Worm (Caenorhabditis elegans) whole organism, young adult: ENCODE data around the gene F37C12.10.

Experiments used
- B0035.1 ChIP-seq: sonication (generic microtip); optimal IDR thresholded peaks from 2 replicates; lab custom pipeline; 2016; ENCODE audit warnings: missing genetic modification characterization, mild to moderate bottlenecking, missing compliant biosample characterization, missing genotype, missing genetic modification reagents
- B0261.1 ChIP-seq: sonication (generic microtip); optimal IDR thresholded peaks from 2 replicates; lab custom pipeline; 2016; ENCODE audit warnings: mild to moderate bottlenecking, missing genetic modification characterization, moderate library complexity, missing compliant biosample characterization
- C17E4.6 ChIP-seq: fragments of 200-800 bp; sonication (Bioruptor generic); IDR thresholded peaks from 2 replicates; pipeline ENCODE4 v1.3.6; 2022; ENCODE audit warnings: missing genetic modification reagents, missing genetic modification characterization, missing compliant biosample characterization
- D2030.7 ChIP-seq: fragments of 200-800 bp; sonication (Bioruptor generic); IDR thresholded peaks from 2 replicates; pipeline ENCODE4 v1.3.6; 2022; ENCODE audit warnings: missing genetic modification reagents, missing genetic modification characterization, missing compliant biosample characterization
- F10E7.11 ChIP-seq: sonication (generic microtip); optimal IDR thresholded peaks from 2 replicates; lab custom pipeline; 2017; ENCODE audit warnings: mild to moderate bottlenecking, missing genetic modification characterization, moderate library complexity, missing compliant biosample characterization
- F33H1.4 ChIP-seq: fragments of 200-800 bp; sonication (Bioruptor generic); IDR thresholded peaks from 2 replicates; pipeline ENCODE4 v1.3.6; 2022; ENCODE audit warnings: missing genetic modification reagents, missing genetic modification characterization, missing compliant biosample characterization
- F37B4.10 ChIP-seq: fragments of 200-800 bp; sonication (Bioruptor generic); IDR thresholded peaks from 2 replicates; pipeline ENCODE4 v1.3.6; 2022; ENCODE audit warnings: missing genetic modification characterization, missing compliant biosample characterization
- F55B11.4 ChIP-seq: sonication (generic microtip); optimal IDR thresholded peaks from 2 replicates; lab custom pipeline; 2016; ENCODE audit warnings: missing compliant biosample characterization, missing genetic modification characterization, borderline replicate concordance; ENCODE audit not compliant: insufficient read depth
- T26A5.8 ChIP-seq: sonication (generic microtip); optimal IDR thresholded peaks from 2 replicates; lab custom pipeline; 2016; ENCODE audit warnings: missing genetic modification characterization, missing compliant biosample characterization
- Y56A3A.18 ChIP-seq: fragments of 200-800 bp; sonication (Bioruptor generic); IDR thresholded peaks from 2 replicates; pipeline ENCODE4 v1.3.6; 2022; ENCODE audit warnings: missing genetic modification reagents, missing genetic modification characterization, missing compliant biosample characterization
- Y79H2A.3 ChIP-seq: fragments of 200-800 bp; sonication (Bioruptor generic); conservative IDR thresholded peaks from 2 replicates; pipeline ENCODE4 v1.3.6; 2022; ENCODE audit warnings: missing genetic modification reagents, missing genetic modification characterization, missing compliant biosample characterization
- Y95B8A.8 ChIP-seq: fragments of 200-800 bp; sonication (Bioruptor generic); IDR thresholded peaks from 2 replicates; pipeline ENCODE4 v1.3.6; 2022; ENCODE audit warnings: missing genetic modification reagents, missing genetic modification characterization, missing compliant biosample characterization
- ZK185.1 ChIP-seq: sonication (generic microtip); optimal IDR thresholded peaks from 2 replicates; lab custom pipeline; 2016; ENCODE audit warnings: mild to moderate bottlenecking, missing genetic modification characterization, missing compliant biosample characterization; ENCODE audit not compliant: poor library complexity, severe bottlenecking
- akir-1 ChIP-seq: fragments of 200-800 bp; sonication (Bioruptor generic); optimal IDR thresholded peaks from 2 replicates; lab custom pipeline; 2018; ENCODE audit warnings: mild to moderate bottlenecking, missing genetic modification characterization, moderate library complexity, missing compliant biosample characterization
- athp-1 ChIP-seq: sonication (generic microtip); optimal IDR thresholded peaks from 2 replicates; lab custom pipeline; 2017; ENCODE audit warnings: mild to moderate bottlenecking, missing genetic modification characterization, missing compliant biosample characterization
- attf-6 ChIP-seq: fragments of 200-800 bp; sonication (Bioruptor generic); IDR thresholded peaks from 2 replicates; pipeline ENCODE4 v1.3.6; 2022; ENCODE audit warnings: missing genetic modification reagents, missing genetic modification characterization, missing compliant biosample characterization
- bed-1 ChIP-seq: fragments of 200-800 bp; sonication (Bioruptor generic); IDR thresholded peaks from 2 replicates; pipeline ENCODE4 v1.3.6; 2022; ENCODE audit warnings: missing genetic modification reagents, missing genetic modification characterization, missing compliant biosample characterization
- cebp-1 ChIP-seq, 2 experiments: fragments of 200-800 bp in 1 of 2; sonication (Bioruptor generic) in 1 of 2; sonication (generic microtip) in 1 of 2; IDR thresholded peaks in 1 of 2; optimal IDR thresholded peaks in 1 of 2; 2 replicates each; pipeline versions ENCODE4 v1.3.6 to Lab custom; 2017 to 2022; ENCODE audit warnings: missing compliant biosample characterization in 2 of 2, missing genetic modification characterization in 2 of 2, mild to moderate bottlenecking in 1 of 2, missing genetic modification reagents in 1 of 2, moderate library complexity in 1 of 2
- cebp-2 ChIP-seq: fragments of 200-800 bp; sonication (Bioruptor generic); IDR thresholded peaks from 2 replicates; pipeline ENCODE4 v1.3.6; 2022; ENCODE audit warnings: missing genetic modification characterization, missing compliant biosample characterization
- ceh-40 ChIP-seq: fragments of 200-800 bp; sonication (Bioruptor generic); IDR thresholded peaks from 2 replicates; pipeline ENCODE4 v1.3.6; 2022; ENCODE audit warnings: missing genetic modification characterization, missing compliant biosample characterization
- ceh-58 ChIP-seq: fragments of 200-800 bp; sonication (Bioruptor generic); IDR thresholded peaks from 2 replicates; pipeline ENCODE4 v1.3.6; 2022; ENCODE audit warnings: missing genetic modification characterization, missing compliant biosample characterization
- chd-7 ChIP-seq: sonication (generic microtip); optimal IDR thresholded peaks from 2 replicates; lab custom pipeline; 2016; ENCODE audit warnings: mild to moderate bottlenecking, missing genetic modification characterization, moderate library complexity, missing compliant biosample characterization
- dox-1 ChIP-seq: fragments of 200-800 bp; sonication (Bioruptor generic); IDR thresholded peaks from 2 replicates; pipeline ENCODE4 v1.3.6; 2022; ENCODE audit warnings: missing genetic modification reagents, missing genetic modification characterization, missing compliant biosample characterization
- efl-1 ChIP-seq: fragments of 150-350 bp; optimal IDR thresholded peaks from 2 replicates; lab custom pipeline; 2014; ENCODE audit warnings: missing biosample characterization, missing genetic modification reagents, missing genetic modification characterization
- ekl-4 ChIP-seq: fragments of 200-800 bp; sonication (Bioruptor generic); IDR thresholded peaks from 2 replicates; pipeline ENCODE4 v1.3.6; 2022; ENCODE audit warnings: missing genetic modification reagents, missing genetic modification characterization, missing compliant biosample characterization
- gei-17 ChIP-seq: fragments of 200-800 bp; sonication (Bioruptor generic); optimal IDR thresholded peaks from 2 replicates; lab custom pipeline; 2018; ENCODE audit warnings: mild to moderate bottlenecking, missing genetic modification characterization, missing compliant biosample characterization
- hmg-20 ChIP-seq: fragments of 200-800 bp; sonication (Bioruptor generic); IDR thresholded peaks from 2 replicates; pipeline ENCODE4 v1.3.6; 2022; ENCODE audit warnings: missing genetic modification reagents, missing genetic modification characterization, missing compliant biosample characterization
- lin-35 ChIP-seq, 3 experiments: fragments of 150-350 bp in 2 of 3; sonication (generic microtip) in 1 of 3; optimal IDR thresholded peaks; 2 replicates each; lab custom pipeline; 2014 to 2018; ENCODE audit warnings: missing biosample characterization in 3 of 3, missing genetic modification characterization in 3 of 3, missing genetic modification reagents in 3 of 3
- lin-54 ChIP-seq: fragments of 200-800 bp; sonication (Bioruptor generic); optimal IDR thresholded peaks from 2 replicates; lab custom pipeline; 2018; ENCODE audit warnings: mild to moderate bottlenecking, missing genetic modification characterization, missing compliant biosample characterization
- lir-1 ChIP-seq: fragments of 200-800 bp; sonication (Bioruptor generic); conservative IDR thresholded peaks from 2 replicates; pipeline ENCODE4 v1.3.6; 2022; ENCODE audit warnings: missing genetic modification reagents, missing genetic modification characterization, missing compliant biosample characterization
- lsl-1 ChIP-seq: fragments of 200-800 bp; sonication (Bioruptor generic); optimal IDR thresholded peaks from 2 replicates; lab custom pipeline; 2018; ENCODE audit warnings: mild to moderate bottlenecking, missing genetic modification characterization, moderate library complexity, missing compliant biosample characterization
- madf-10 ChIP-seq: sonication (generic microtip); optimal IDR thresholded peaks from 2 replicates; lab custom pipeline; 2016; ENCODE audit warnings: mild to moderate bottlenecking, missing genetic modification characterization, missing compliant biosample characterization
- madf-3 ChIP-seq: fragments of 200-800 bp; sonication (Bioruptor generic); IDR thresholded peaks from 2 replicates; pipeline ENCODE4 v1.3.6; 2022; ENCODE audit warnings: missing genetic modification reagents, missing genetic modification characterization, missing compliant biosample characterization
- mcd-1 ChIP-seq: fragments of 200-800 bp; sonication (Bioruptor generic); IDR thresholded peaks from 2 replicates; pipeline ENCODE4 v1.3.6; 2022; ENCODE audit warnings: missing genetic modification reagents, missing genetic modification characterization, missing compliant biosample characterization
- mxl-1 ChIP-seq: sonication (generic microtip); optimal IDR thresholded peaks from 2 replicates; lab custom pipeline; 2016; ENCODE audit warnings: missing genetic modification characterization, missing compliant biosample characterization
- nfyb-1 ChIP-seq: fragments of 200-800 bp; sonication (Bioruptor generic); IDR thresholded peaks from 2 replicates; pipeline ENCODE4 v1.3.6; 2022; ENCODE audit warnings: missing genetic modification reagents, missing genetic modification characterization, missing compliant biosample characterization
- nhr-179 ChIP-seq: sonication (generic microtip); optimal IDR thresholded peaks from 2 replicates; lab custom pipeline; 2016; ENCODE audit warnings: mild to moderate bottlenecking, missing genetic modification characterization, missing compliant biosample characterization
- rcor-1 ChIP-seq: fragments of 200-800 bp; sonication (Bioruptor generic); IDR thresholded peaks from 2 replicates; pipeline ENCODE4 v1.3.6; 2022; ENCODE audit warnings: missing genetic modification reagents, missing genetic modification characterization, missing compliant biosample characterization
- rec-8 ChIP-seq, 2 experiments: sonication (generic microtip); optimal IDR thresholded peaks; 2 replicates each; lab custom pipeline; 2016; ENCODE audit warnings: mild to moderate bottlenecking in 2 of 2, missing genetic modification characterization in 2 of 2, missing genetic modification reagents in 2 of 2, missing genotype in 2 of 2, missing biosample characterization in 1 of 2, missing compliant biosample characterization in 1 of 2, moderate library complexity in 1 of 2
- snpc-3.4 ChIP-seq: sonication (generic microtip); optimal IDR thresholded peaks from 2 replicates; lab custom pipeline; 2017; ENCODE audit warnings: missing genetic modification characterization, mild to moderate bottlenecking, missing compliant biosample characterization, antibody characterized with exemption, moderate library complexity, missing genotype, missing genetic modification reagents
- tbp1 ChIP-seq: fragments of 200-800 bp; sonication (Bioruptor generic); optimal IDR thresholded peaks from 2 replicates; lab custom pipeline; 2018; ENCODE audit warnings: mild to moderate bottlenecking, missing genetic modification characterization, missing compliant biosample characterization
- tlf-1 ChIP-seq: fragments of 200-800 bp; sonication (Bioruptor generic); optimal IDR thresholded peaks from 2 replicates; lab custom pipeline; 2018; ENCODE audit warnings: mild to moderate bottlenecking, missing genetic modification characterization, missing compliant biosample characterization
- ztf-22 ChIP-seq: fragments of 200-800 bp; sonication (Bioruptor generic); optimal IDR thresholded peaks from 2 replicates; lab custom pipeline; 2018; ENCODE audit warnings: mild to moderate bottlenecking, missing genetic modification characterization, moderate library complexity, missing compliant biosample characterization

Gene F37C12.10

ce11 chrIII:7159246-7159645, 28.9 kb downstream of the F37C12.10 start:
- TF ChIP-seq ekl-4 (no peak), lir-1 (GFP tag; lab: Robert Waterston, UW) (no peak), F55B11.4 (tag; lab: Kevin White, UChicago) (no peak), gei-17 (GFP tag; lab: Kevin White, UChicago) (no peak), D2030.7 (no peak), B0035.1 (tag; lab: Kevin White, UChicago) (no peak), ztf-22 (GFP tag; lab: Kevin White, UChicago) (no peak)
- TF ChIP-seq, all 124 proteins: peak for 0

- TF ChIP-seq madf-3 (GFP tag; lab: Robert Waterston, UW): peak; percentile 73; the same call in 1 of the 2 replicates
- TF ChIP-seq Y56A3A.18 (GFP tag; lab: Robert Waterston, UW): no peak
These were observed 29.5 kb downstream of the F37C12.10 start, which contains the start of gene nuo-4 for ce11 chrIII:7158709-7159108. Gene nuo-4 (minus strand): TSS chrIII:7158809.

ce11 chrIII:7155631-7156030, 32.6 kb downstream of the F37C12.10 start:
- no peak for TF ChIP-seq mxl-1 (tag; lab: Kevin White, UChicago)
- no peak for TF ChIP-seq efl-1 (GFP tag; lab: Kevin White, UChicago)
- no peak for TF ChIP-seq rec-8 (tag; optimal IDR thresholded peaks at IDR 0.05; lab: Kevin White, UChicago)
- TF ChIP-seq cebp-1 (GFP tag; IDR thresholded peaks at IDR 0.05; lab: Robert Waterston, UW): no peak
- peak; percentile 88 for TF ChIP-seq cebp-1 (tag; optimal IDR thresholded peaks at IDR 0.05; lab: Kevin White, UChicago)
- TF ChIP-seq rcor-1 (GFP tag; lab: Robert Waterston, UW): peak; percentile 30; the same call in 1 of the 2 replicates
- peak; percentile 71 for TF ChIP-seq madf-10 (tag; lab: Kevin White, UChicago)
- peak; percentile 60 for TF ChIP-seq lin-54 (GFP tag; lab: Kevin White, UChicago)
- TF ChIP-seq athp-1 (tag; lab: Kevin White, UChicago): peak; percentile 18
- no peak for TF ChIP-seq F10E7.11 (tag; lab: Kevin White, UChicago)
- TF ChIP-seq Y95B8A.8 (GFP tag; lab: Robert Waterston, UW): peak; percentile 66; the same call in 1 of the 2 replicates
- peak; percentile 3 for TF ChIP-seq lsl-1 (GFP tag; lab: Kevin White, UChicago)
- no peak for TF ChIP-seq akir-1 (GFP tag; lab: Kevin White, UChicago)
- peak; percentile 54 for TF ChIP-seq ZK185.1 (tag; lab: Kevin White, UChicago)
- peak in 1 of 3 experiments; percentile 75 for TF ChIP-seq lin-35 (GFP tag; optimal IDR thresholded peaks at IDR 0.05; lab: Kevin White, UChicago)
- TF ChIP-seq nfyb-1 (GFP tag; lab: Robert Waterston, UW): peak; percentile 90
- 0 out of 2 replicates have a peak, but pooled peaks have one; percentile 50 for TF ChIP-seq Y56A3A.18 (GFP tag; lab: Robert Waterston, UW)
- no peak for TF ChIP-seq snpc-3.4 (tag; lab: Kevin White, UChicago)
- no peak for TF ChIP-seq F37B4.10 (GFP tag; lab: Robert Waterston, UW)
- no peak for TF ChIP-seq B0261.1 (tag; lab: Kevin White, UChicago)
- no peak for TF ChIP-seq nhr-179
- TF ChIP-seq T26A5.8 (tag; lab: Kevin White, UChicago): no peak
- TF ChIP-seq dox-1 (GFP tag; lab: Robert Waterston, UW): peak; percentile 73
- TF ChIP-seq mcd-1: peak; percentile 71
- TF ChIP-seq chd-7 (tag; lab: Kevin White, UChicago): peak; percentile 87
- TF ChIP-seq C17E4.6 (GFP tag; lab: Robert Waterston, UW): 0 out of 2 replicates have a peak, but pooled peaks have one; percentile 19
- no peak for TF ChIP-seq ceh-58
- peak; percentile 51 for TF ChIP-seq tbp1 (GFP tag; lab: Kevin White, UChicago)
- no peak for TF ChIP-seq F55B11.4 (tag; lab: Kevin White, UChicago)
- no peak for TF ChIP-seq hmg-20 (GFP tag; lab: Robert Waterston, UW)
- no peak for TF ChIP-seq bed-1 (GFP tag; lab: Robert Waterston, UW)
- 0 out of 2 replicates have a peak, but pooled peaks have one; percentile 44 for TF ChIP-seq Y79H2A.3 (GFP tag; lab: Robert Waterston, UW)
- TF ChIP-seq tlf-1 (GFP tag; lab: Kevin White, UChicago): peak; percentile 60
- peak; percentile 25; the same call in 1 of the 2 replicates for TF ChIP-seq F33H1.4
- no peak for TF ChIP-seq ztf-22 (GFP tag; lab: Kevin White, UChicago)
- TF ChIP-seq cebp-2 (GFP tag; lab: Robert Waterston, UW): no peak
- peak; percentile 85 for TF ChIP-seq ekl-4
- no peak for TF ChIP-seq attf-6
- TF ChIP-seq ceh-40: no peak
